Fruit fly (Drosophila melanogaster): ENCODE data around the gene CG32104.
A peak's percentile ranks its signal among the peaks of the same experiment; 100 is the strongest.

The CG32104 gene

dm6 chr3L:12391240-12391843 is 7.8 kb downstream of the CG32104 start, which contains the start of gene Ncc69 (continued):
- TF ChIP-seq corto (GFP tag; optimal IDR thresholded peaks at IDR 0.05) (no peak), bsh (GFP tag; optimal IDR thresholded peaks at IDR 0.05) (no peak), Atf-2 (GFP tag; optimal IDR thresholded peaks at IDR 0.05) (no peak), CG15479 (GFP tag; optimal IDR thresholded peaks at IDR 0.05) (no peak), fd96Cb (tag; optimal IDR thresholded peaks at IDR 0.05) (no peak), Dad (GFP tag; optimal IDR thresholded peaks at IDR 0.05) (no peak), ind (GFP tag; optimal IDR thresholded peaks at IDR 0.05) (no peak), CG14441 (GFP tag; IDR thresholded peaks at IDR 0.05) (no peak), CG4854 (GFP tag; optimal IDR thresholded peaks at IDR 0.05) (no peak), CG7556 (GFP tag; optimal IDR thresholded peaks at IDR 0.05) (no peak), Chrac-16 (GFP tag; optimal IDR thresholded peaks at IDR 0.05) (no peak), CG4328 (GFP tag; optimal IDR thresholded peaks at IDR 0.05) (no peak), Side (GFP tag; optimal IDR thresholded peaks at IDR 0.05) (no peak), lbe (GFP tag; optimal IDR thresholded peaks at IDR 0.05) (no peak), gfzf (GFP tag; optimal IDR thresholded peaks at IDR 0.05) (no peak), Deaf1 (tag; optimal IDR thresholded peaks at IDR 0.05) (peak; percentile 98), CG11247 (GFP tag; IDR thresholded peaks at IDR 0.05) (no peak), hbn (GFP tag; IDR thresholded peaks at IDR 0.05; ENCODE audit: partially characterized antibody) (no peak), ssp (GFP tag; IDR thresholded peaks at IDR 0.05) (no peak), CG34422 (GFP tag; IDR thresholded peaks at IDR 0.05) (no peak), Abd-B (GFP tag; optimal IDR thresholded peaks at IDR 0.05) (no peak), CG11398 (GFP tag; optimal IDR thresholded peaks at IDR 0.05) (no peak), insv (GFP tag; optimal IDR thresholded peaks at IDR 0.05) (peak in 1 of 2 experiments; percentile 12), CG9932 (GFP tag; IDR thresholded peaks at IDR 0.05) (no peak), Bgb (GFP tag; IDR thresholded peaks at IDR 0.05; ENCODE audit: partially characterized antibody) (no peak; the same call in 1 of the 2 replicates), ase (GFP tag; IDR thresholded peaks at IDR 0.05) (no peak), Ets65A (GFP tag) (no peak), Vsx1 (GFP tag; optimal IDR thresholded peaks at IDR 0.05) (no peak), CG14860 (GFP tag; IDR thresholded peaks at IDR 0.05; ENCODE audit: partially characterized antibody) (no peak), CG14965 (GFP tag; optimal IDR thresholded peaks at IDR 0.05; ENCODE audit: borderline replicate concordance) (no peak), Dp (GFP tag; optimal IDR thresholded peaks at IDR 0.05) (no peak), CG9876 (GFP tag; optimal IDR thresholded peaks at IDR 0.05) (no peak), Jarid2 (GFP tag; optimal IDR thresholded peaks at IDR 0.05) (peak; percentile 91), phol (tag; optimal IDR thresholded peaks at IDR 0.05) (no peak), Stat92E (GFP tag; optimal IDR thresholded peaks at IDR 0.05) (peak in 1 of 3 experiments; percentile 3), CG14050 (GFP tag; IDR thresholded peaks at IDR 0.05) (no peak), CG17802 (tag; optimal IDR thresholded peaks at IDR 0.05) (no peak), Dip2 (GFP tag; IDR thresholded peaks at IDR 0.05) (no peak), CG7745 (tag; optimal IDR thresholded peaks at IDR 0.05) (no peak), Dfd (GFP tag; optimal IDR thresholded peaks at IDR 0.05) (no peak), gcm (GFP tag; optimal IDR thresholded peaks at IDR 0.05) (no peak), tio (GFP tag; optimal IDR thresholded peaks at IDR 0.05) (no peak), grau (tag; optimal IDR thresholded peaks at IDR 0.05) (peak; percentile 5), ara (GFP tag; IDR thresholded peaks at IDR 0.05) (no peak), CG31441 (GFP tag; IDR thresholded peaks at IDR 0.05) (no peak), CG5953 (GFP tag; IDR thresholded peaks at IDR 0.05) (no peak), Scr (GFP tag; IDR thresholded peaks at IDR 0.05; ENCODE audit: partially characterized antibody) (no peak; the same call in 1 of the 2 replicates), CG30431 (GFP tag; optimal IDR thresholded peaks at IDR 0.05) (no peak), pb (GFP tag; optimal IDR thresholded peaks at IDR 0.05) (no peak), CG17568 (GFP tag; optimal IDR thresholded peaks at IDR 0.05) (peak; percentile 20)
